Fruit fly (Drosophila melanogaster) whole organism, adult: Measurements from ENCODE around the gene mip130.

Experiments used
- CG12768 ChIP-seq: fragments of 200-800 bp; sonication (Bioruptor generic); optimal IDR thresholded peaks from 2 replicates; lab custom pipeline; 2017; ENCODE audit warnings: missing biosample characterization, missing genetic modification characterization, mild to moderate bottlenecking, moderate library complexity, missing genetic modification reagents
- CG14711 ChIP-seq: fragments of 200-800 bp; sonication (Bioruptor generic); optimal IDR thresholded peaks from 2 replicates; lab custom pipeline; 2018; ENCODE audit warnings: missing biosample characterization, mild to moderate bottlenecking, missing genetic modification characterization, moderate library complexity
- CG1620 ChIP-seq: fragments of 200-800 bp; sonication (Bioruptor generic); optimal IDR thresholded peaks from 2 replicates; lab custom pipeline; 2016; ENCODE audit warnings: missing biosample characterization, missing genetic modification characterization
- CG7045 ChIP-seq: fragments of 200-800 bp; sonication (Bioruptor generic); optimal IDR thresholded peaks from 2 replicates; lab custom pipeline; 2017; ENCODE audit warnings: missing biosample characterization, mild to moderate bottlenecking, missing genetic modification characterization
- CG7101 ChIP-seq: fragments of 200-800 bp; sonication (Bioruptor generic); optimal IDR thresholded peaks from 2 replicates; lab custom pipeline; 2018; ENCODE audit warnings: missing biosample characterization, mild to moderate bottlenecking, missing genetic modification characterization, moderate library complexity
- Clk ChIP-seq: fragments of 200-800 bp; sonication (Bioruptor generic); optimal IDR thresholded peaks from 2 replicates; lab custom pipeline; 2017; ENCODE audit warnings: missing biosample characterization, missing genetic modification characterization
- Mnt ChIP-seq: fragments of 200-800 bp; sonication (Bioruptor generic); optimal IDR thresholded peaks from 2 replicates; lab custom pipeline; 2016; ENCODE audit warnings: missing biosample characterization, mild to moderate bottlenecking, missing genetic modification characterization
- cic ChIP-seq: fragments of 200-800 bp; sonication (Bioruptor generic); optimal IDR thresholded peaks from 2 replicates; lab custom pipeline; 2017; ENCODE audit warnings: missing biosample characterization, mild to moderate bottlenecking, missing genetic modification characterization, moderate library complexity
- kay ChIP-seq: fragments of 200-800 bp; sonication (Bioruptor generic); peaks from one replicate; lab custom pipeline; 2016; ENCODE audit warnings: missing biosample characterization, missing genetic modification characterization, borderline replicate concordance
- tj ChIP-seq: fragments of 200-800 bp; sonication (Bioruptor generic); optimal IDR thresholded peaks from 3 replicates; lab custom pipeline; 2017; ENCODE audit warnings: missing biosample characterization, mild to moderate bottlenecking, missing genetic modification characterization, moderate library complexity
- toe ChIP-seq: fragments of 200-800 bp; sonication (Bioruptor generic); optimal IDR thresholded peaks from 2 replicates; lab custom pipeline; 2016; ENCODE audit warnings: missing biosample characterization, missing genetic modification characterization

DNA sequence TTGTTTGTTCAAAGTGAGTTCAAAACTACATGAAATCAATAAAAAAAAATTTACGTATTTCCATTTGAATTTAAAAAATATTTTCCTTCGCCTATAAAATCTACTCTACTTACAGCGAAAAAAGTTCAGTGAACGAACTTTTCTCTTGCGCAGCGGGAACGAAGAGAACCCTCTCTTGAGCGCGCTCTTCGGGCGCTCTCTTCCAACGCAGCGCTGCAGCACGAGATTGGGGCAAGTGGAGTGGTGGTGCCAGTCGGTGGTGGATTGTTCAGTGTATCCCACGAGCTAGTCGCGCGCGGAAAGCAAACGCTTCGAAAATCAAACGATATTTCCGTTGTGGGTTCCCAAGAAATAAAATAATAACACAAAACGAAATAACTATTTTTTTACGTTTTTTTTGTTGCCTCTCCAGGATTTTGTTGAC, 33.6 kb downstream of the mip130 start, which contains the start of gene Hr4:
- no peak for TF ChIP-seq Mnt (GFP tag; lab: Kevin White, UChicago)
- no peak for TF ChIP-seq tj (GFP tag; lab: Kevin White, UChicago)
- no peak for TF ChIP-seq CG7101 (tag; lab: Kevin White, UChicago)
- TF ChIP-seq toe (GFP tag; lab: Kevin White, UChicago), result no peak
- no peak for TF ChIP-seq kay
- TF ChIP-seq cic (GFP tag; lab: Kevin White, UChicago), result no peak
- no peak for TF ChIP-seq CG1620 (GFP tag; lab: Kevin White, UChicago)
- TF ChIP-seq CG7045 (GFP tag; lab: Kevin White, UChicago), result no peak
- TF ChIP-seq CG14711 (tag; lab: Kevin White, UChicago), result no peak
- TF ChIP-seq CG12768 (GFP tag; lab: Kevin White, UChicago), result no peak
- no peak for TF ChIP-seq Clk (GFP tag; lab: Kevin White, UChicago)
